Fruit fly (Drosophila melanogaster) whole organism, embryonic: ENCODE results near the gene Ire1.

ENCODE experiments used
- Bdp1 ChIP-seq: fragments of 200-800 bp; sonication (Bioruptor generic); optimal IDR thresholded peaks from 3 replicates; lab custom pipeline; 2016; ENCODE audit warnings: missing biosample characterization, missing genetic modification characterization
- CG10267 ChIP-seq: fragments of 200-800 bp; sonication (Bioruptor generic); optimal IDR thresholded peaks from 2 replicates; lab custom pipeline; 2018; ENCODE audit warnings: missing biosample characterization, mild to moderate bottlenecking, missing genetic modification characterization, moderate library complexity
- CG11085 ChIP-seq: fragments of 200-800 bp; sonication (Bioruptor generic); IDR thresholded peaks from 2 replicates; pipeline ENCODE4 v1.3.6; 2022; ENCODE audit warnings: missing biosample characterization, missing genetic modification characterization
- CG12219 ChIP-seq: fragments of 200-800 bp; sonication (Bioruptor generic); optimal IDR thresholded peaks from 3 replicates; lab custom pipeline; 2018; ENCODE audit warnings: missing biosample characterization, mild to moderate bottlenecking, missing genetic modification characterization
- CG13296 ChIP-seq: fragments of 200-800 bp; sonication (Bioruptor generic); optimal IDR thresholded peaks from 3 replicates; lab custom pipeline; 2018; ENCODE audit warnings: missing biosample characterization, mild to moderate bottlenecking, missing genetic modification characterization
- CG14965 ChIP-seq: fragments of 200-800 bp; sonication (Bioruptor generic); optimal IDR thresholded peaks from 2 replicates; lab custom pipeline; 2016; ENCODE audit warnings: missing biosample characterization, missing genetic modification characterization, borderline replicate concordance
- CG15011 ChIP-seq: fragments of 200-800 bp; sonication (Bioruptor generic); optimal IDR thresholded peaks from 3 replicates; lab custom pipeline; 2018; ENCODE audit warnings: missing biosample characterization, mild to moderate bottlenecking, missing genetic modification characterization
- CG17385 ChIP-seq: fragments of 200-800 bp; sonication (Bioruptor generic); optimal IDR thresholded peaks from 3 replicates; lab custom pipeline; 2018; ENCODE audit warnings: missing biosample characterization, mild to moderate bottlenecking, missing genetic modification characterization
- CG17912 ChIP-seq: fragments of 200-800 bp; sonication (Bioruptor generic); optimal IDR thresholded peaks from 2 replicates; lab custom pipeline; 2018; ENCODE audit warnings: missing biosample characterization, mild to moderate bottlenecking, missing genetic modification characterization
- CG2120 ChIP-seq: fragments of 200-800 bp; sonication (Bioruptor generic); optimal IDR thresholded peaks from 3 replicates; lab custom pipeline; 2016; ENCODE audit warnings: missing biosample characterization, missing genetic modification characterization
- CG3163 ChIP-seq: fragments of 200-800 bp; sonication (Bioruptor generic); optimal IDR thresholded peaks from 3 replicates; lab custom pipeline; 2016; ENCODE audit warnings: missing biosample characterization, missing genetic modification characterization
- CG32767 ChIP-seq: fragments of 200-800 bp; sonication (Bioruptor generic); IDR thresholded peaks from 2 replicates; pipeline ENCODE4 v1.3.6; 2022; ENCODE audit warnings: missing biosample characterization, missing genetic modification characterization
- CG8089 ChIP-seq: fragments of 200-800 bp; sonication (Bioruptor generic); optimal IDR thresholded peaks from 3 replicates; lab custom pipeline; 2016; ENCODE audit warnings: missing biosample characterization, missing genetic modification characterization
- CG8388 ChIP-seq: fragments of 200-800 bp; sonication (Bioruptor generic); optimal IDR thresholded peaks from 2 replicates; lab custom pipeline; 2019; ENCODE audit warnings: missing biosample characterization, mild to moderate bottlenecking, missing genetic modification characterization, moderate library complexity
- CG8924 ChIP-seq: fragments of 200-800 bp; optimal IDR thresholded peaks from 3 replicates; lab custom pipeline; 2019; ENCODE audit warnings: missing biosample characterization, mild to moderate bottlenecking, missing genetic modification characterization, moderate library complexity
- CG9437 ChIP-seq: fragments of 200-800 bp; sonication (Bioruptor generic); optimal IDR thresholded peaks from 2 replicates; lab custom pipeline; 2018; ENCODE audit warnings: missing biosample characterization, mild to moderate bottlenecking, missing genetic modification characterization
- CTCF ChIP-seq: fragments of 200-800 bp; sonication (Bioruptor generic); optimal IDR thresholded peaks from 2 replicates; lab custom pipeline; 2017; ENCODE audit warnings: missing biosample characterization, mild to moderate bottlenecking, missing genetic modification characterization, moderate library complexity
- Chrac-16 ChIP-seq: fragments of 200-800 bp; sonication (Bioruptor generic); optimal IDR thresholded peaks from 3 replicates; lab custom pipeline; 2016; ENCODE audit warnings: missing biosample characterization, missing genetic modification characterization
- CoRest ChIP-seq: fragments of 200-800 bp; sonication (Bioruptor generic); optimal IDR thresholded peaks from 3 replicates; lab custom pipeline; 2018; ENCODE audit warnings: missing biosample characterization, mild to moderate bottlenecking, missing genetic modification characterization, moderate library complexity
- Dek ChIP-seq: fragments of 200-800 bp; sonication (Bioruptor generic); optimal IDR thresholded peaks from 3 replicates; lab custom pipeline; 2019; ENCODE audit warnings: missing biosample characterization, mild to moderate bottlenecking, missing genetic modification characterization, moderate library complexity
- Dref ChIP-seq: fragments of 200-800 bp; sonication (Bioruptor generic); IDR thresholded peaks from 2 replicates; pipeline ENCODE4 v1.3.6; 2022; ENCODE audit warnings: missing biosample characterization, missing genetic modification characterization
- E2f2 ChIP-seq: fragments of 200-800 bp; sonication (Bioruptor generic); IDR thresholded peaks from 2 replicates; pipeline ENCODE4 v1.3.6; 2022; ENCODE audit warnings: missing biosample characterization, missing genetic modification characterization
- HLH54F ChIP-seq: fragments of 200-800 bp; sonication (Bioruptor generic); optimal IDR thresholded peaks from 3 replicates; lab custom pipeline; 2016; ENCODE audit warnings: missing biosample characterization, missing genetic modification characterization
- HLHmδ ChIP-seq: fragments of 200-800 bp; sonication (Bioruptor generic); optimal IDR thresholded peaks from 2 replicates; lab custom pipeline; 2018; ENCODE audit warnings: missing biosample characterization, mild to moderate bottlenecking, missing genetic modification characterization, moderate library complexity
- Hr39 ChIP-seq: fragments of >200 bp; optimal IDR thresholded peaks from 2 replicates; lab custom pipeline; 2017
- Mad ChIP-seq: fragments of 200-800 bp; sonication (Bioruptor generic); optimal IDR thresholded peaks from 2 replicates; lab custom pipeline; 2016; ENCODE audit warnings: missing biosample characterization, missing genetic modification characterization
- Nf-YA ChIP-seq: fragments of 200-800 bp; sonication (Bioruptor generic); IDR thresholded peaks from 2 replicates; pipeline ENCODE4 v1.3.6; 2022; ENCODE audit warnings: missing biosample characterization, missing genetic modification characterization
- Optix ChIP-seq: fragments of 200-800 bp; sonication (Bioruptor generic); IDR thresholded peaks from 3 replicates; pipeline ENCODE4 v1.3.6; 2022; ENCODE audit warnings: missing biosample characterization, missing genetic modification characterization
- Six4 ChIP-seq: fragments of 200-800 bp; sonication (Bioruptor generic); optimal IDR thresholded peaks from 2 replicates; lab custom pipeline; 2016; ENCODE audit warnings: missing biosample characterization, missing genetic modification characterization
- Sry-β ChIP-seq: fragments of 200-800 bp; sonication (Bioruptor generic); optimal IDR thresholded peaks from 2 replicates; lab custom pipeline; 2018; ENCODE audit warnings: missing biosample characterization, mild to moderate bottlenecking, missing genetic modification characterization, moderate library complexity
- YL-1 ChIP-seq: fragments of 200-800 bp; sonication (Bioruptor generic); optimal IDR thresholded peaks from 3 replicates; lab custom pipeline; 2017; ENCODE audit warnings: missing biosample characterization, mild to moderate bottlenecking, missing genetic modification characterization
- aop ChIP-seq: fragments of 200-800 bp; sonication (Bioruptor generic); IDR thresholded peaks from 2 replicates; pipeline ENCODE4 v1.3.6; 2022; ENCODE audit warnings: missing biosample characterization, missing genetic modification characterization
- ase ChIP-seq: fragments of 200-800 bp; sonication (Bioruptor generic); IDR thresholded peaks from 3 replicates; pipeline ENCODE4 v1.3.6; 2022; ENCODE audit warnings: missing biosample characterization, missing genetic modification characterization
- bab2 ChIP-seq: fragments of 200-800 bp; sonication (Bioruptor generic); optimal IDR thresholded peaks from 2 replicates; lab custom pipeline; 2016; ENCODE audit warnings: missing biosample characterization, missing genetic modification characterization
- caup ChIP-seq: fragments of 200-800 bp; sonication (Bioruptor generic); optimal IDR thresholded peaks from 3 replicates; lab custom pipeline; 2017; ENCODE audit warnings: missing biosample characterization, mild to moderate bottlenecking, missing genetic modification characterization, moderate library complexity; ENCODE audit not compliant: severe bottlenecking
- chif ChIP-seq, 2 experiments: fragments of 200-800 bp; sonication (Bioruptor generic); optimal IDR thresholded peaks; 3 replicates each; lab custom pipeline; 2016; ENCODE audit warnings: missing biosample characterization in 2 of 2, missing genetic modification characterization in 2 of 2
- disco-r ChIP-seq: fragments of 200-800 bp; sonication (Bioruptor generic); optimal IDR thresholded peaks from 2 replicates; lab custom pipeline; 2016; ENCODE audit warnings: missing biosample characterization, missing genetic modification characterization
- dm ChIP-seq: fragments of 200-800 bp; sonication (Bioruptor generic); optimal IDR thresholded peaks from 3 replicates; lab custom pipeline; 2016; ENCODE audit warnings: missing biosample characterization, missing genetic modification characterization
- gce ChIP-seq: fragments of 200-800 bp; sonication (Bioruptor generic); IDR thresholded peaks from 3 replicates; pipeline ENCODE4 v1.3.6; 2022; ENCODE audit warnings: missing biosample characterization, missing genetic modification characterization
- gcm ChIP-seq: fragments of 200-800 bp; sonication (Bioruptor generic); optimal IDR thresholded peaks from 2 replicates; lab custom pipeline; 2019; ENCODE audit warnings: missing biosample characterization, mild to moderate bottlenecking, missing genetic modification characterization, moderate library complexity
- grn ChIP-seq: fragments of 200-800 bp; sonication (Bioruptor generic); optimal IDR thresholded peaks from 3 replicates; lab custom pipeline; 2017; ENCODE audit warnings: missing biosample characterization, missing genetic modification characterization
- lab ChIP-seq: fragments of 200-800 bp; sonication (Bioruptor generic); optimal IDR thresholded peaks from 3 replicates; lab custom pipeline; 2017; ENCODE audit warnings: missing biosample characterization, missing genetic modification characterization, mild to moderate bottlenecking, moderate library complexity, missing genetic modification reagents
- mld ChIP-seq: fragments of 200-800 bp; sonication (Bioruptor generic); IDR thresholded peaks from 3 replicates; pipeline ENCODE4 v1.3.6; 2022; ENCODE audit warnings: missing biosample characterization, missing genetic modification characterization; ENCODE audit not compliant: partially characterized antibody
- nmo ChIP-seq: fragments of 200-800 bp; sonication (Bioruptor generic); optimal IDR thresholded peaks from 2 replicates; lab custom pipeline; 2018; ENCODE audit warnings: missing biosample characterization, mild to moderate bottlenecking, missing genetic modification characterization, moderate library complexity
- p53 ChIP-seq: fragments of 200-800 bp; sonication (Bioruptor generic); optimal IDR thresholded peaks from 2 replicates; lab custom pipeline; 2016; ENCODE audit warnings: missing biosample characterization, missing genetic modification characterization
- pnt ChIP-seq: fragments of 200-800 bp; sonication (Bioruptor generic); optimal IDR thresholded peaks from 3 replicates; lab custom pipeline; 2016; ENCODE audit warnings: missing biosample characterization, missing genetic modification characterization
- pros ChIP-seq: fragments of 200-800 bp; sonication (Bioruptor generic); optimal IDR thresholded peaks from 3 replicates; lab custom pipeline; 2019; ENCODE audit warnings: missing biosample characterization, mild to moderate bottlenecking, missing genetic modification characterization, moderate library complexity
- scrt ChIP-seq: fragments of 200-800 bp; sonication (Bioruptor generic); optimal IDR thresholded peaks from 2 replicates; lab custom pipeline; 2018; ENCODE audit warnings: missing biosample characterization, mild to moderate bottlenecking, missing genetic modification characterization, moderate library complexity
- sens-2 ChIP-seq: fragments of 200-800 bp; sonication (Bioruptor generic); IDR thresholded peaks from 2 replicates; pipeline ENCODE4 v1.3.6; 2022; ENCODE audit warnings: missing biosample characterization, missing genetic modification characterization
- tgo ChIP-seq: fragments of 200-800 bp; sonication (Bioruptor generic); IDR thresholded peaks from 3 replicates; pipeline ENCODE4 v1.3.6; 2022; ENCODE audit warnings: missing biosample characterization, missing genetic modification characterization
- tll ChIP-seq, 2 experiments: fragments of 200-800 bp in 1 of 2; fragments of >200 bp in 1 of 2; sonication (Bioruptor generic) in 1 of 2; optimal IDR thresholded peaks; 2 replicates each; lab custom pipeline; 2017 to 2019; ENCODE audit warnings: missing biosample characterization in 2 of 2, missing genetic modification characterization in 2 of 2, mild to moderate bottlenecking in 1 of 2, moderate library complexity in 1 of 2

Gene Ire1

DNA sequence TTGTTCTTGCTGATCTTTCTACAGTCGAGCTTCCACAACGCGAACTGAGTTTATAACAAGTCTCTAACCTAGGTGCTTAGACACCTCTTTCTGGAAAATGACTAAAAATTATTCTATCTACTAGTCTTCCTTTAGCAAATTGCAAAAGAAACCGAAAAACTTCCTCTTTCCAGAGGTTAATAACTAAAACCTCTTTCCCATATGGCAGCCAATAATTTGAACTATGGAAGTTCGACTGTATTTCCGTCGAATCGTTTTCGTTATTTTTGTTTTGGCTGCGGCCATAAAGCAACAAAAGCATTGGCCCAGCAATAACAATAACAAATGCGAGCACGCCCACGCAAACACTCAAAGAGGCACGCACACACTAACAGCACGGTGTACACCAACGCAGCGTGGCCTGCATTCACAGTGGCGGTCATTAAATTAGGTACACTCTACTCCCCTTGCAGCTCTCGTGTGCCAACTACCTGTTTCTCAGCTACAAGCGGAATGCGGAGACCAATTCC, 19.4 kb upstream of the Ire1 start (continued):
- peak; percentile 64 for TF ChIP-seq CG8924 (tag; lab: Kevin White, UChicago)
- no peak for TF ChIP-seq aop (GFP tag; lab: Robert Waterston, UW)
- 0 out of 2 replicates have a peak, but pooled peaks have one; percentile 21 for TF ChIP-seq E2f2 (GFP tag; lab: Robert Waterston, UW)
- TF ChIP-seq gce (GFP tag; lab: Robert Waterston, UW): peak; percentile 46; the same call in 1 of the 3 replicates
- TF ChIP-seq mld (GFP tag; lab: Robert Waterston, UW): no peak
- TF ChIP-seq p53: no peak
- no peak for TF ChIP-seq CG14965 (GFP tag; lab: Kevin White, UChicago)
- peak; percentile 1 for TF ChIP-seq pnt (GFP tag; lab: Kevin White, UChicago)
- 0 out of 2 replicates have a peak, but pooled peaks have one; percentile 29 for TF ChIP-seq Nf-YA (GFP tag; lab: Robert Waterston, UW)
- TF ChIP-seq CG8089 (GFP tag; lab: Kevin White, UChicago): no peak
- peak; percentile 12 for TF ChIP-seq disco-r
- TF ChIP-seq tgo (GFP tag; lab: Robert Waterston, UW): peak; percentile 55; the same call in 2 of the 3 replicates
- no peak for TF ChIP-seq ase
- TF ChIP-seq Six4 (GFP tag; lab: Kevin White, UChicago): no peak
- peak; percentile 64 for TF ChIP-seq CG9437 (GFP tag; lab: Kevin White, UChicago)
- TF ChIP-seq dm (GFP tag; lab: Kevin White, UChicago): peak; percentile 12
- TF ChIP-seq CG17912 (GFP tag; lab: Kevin White, UChicago): no peak
- TF ChIP-seq Hr39 (lab: Kevin White, UChicago): no peak
- 0 out of 3 replicates have a peak, but pooled peaks have one; percentile 26 for TF ChIP-seq Optix (GFP tag; lab: Robert Waterston, UW)
- TF ChIP-seq sens-2 (GFP tag; lab: Robert Waterston, UW): no peak
- TF ChIP-seq Dref (GFP tag; lab: Robert Waterston, UW): no peak
- TF ChIP-seq Mad: no peak
- TF ChIP-seq CG15011: peak; percentile 20
- peak; percentile 86 for TF ChIP-seq CG13296
- TF ChIP-seq nmo (GFP tag; lab: Kevin White, UChicago): peak; percentile 46
- peak; percentile 46 for TF ChIP-seq caup (GFP tag; lab: Kevin White, UChicago)
- peak; percentile 24 for TF ChIP-seq CG12219 (GFP tag; lab: Kevin White, UChicago)
- TF ChIP-seq Sry-β (GFP tag; lab: Kevin White, UChicago): no peak
- TF ChIP-seq CG10267 (tag; lab: Kevin White, UChicago): peak; percentile 12
- peak; percentile 58 for TF ChIP-seq scrt (GFP tag; lab: Kevin White, UChicago)
- peak; percentile 18 for TF ChIP-seq HLH54F (GFP tag; lab: Kevin White, UChicago)
- peak; percentile 73 for TF ChIP-seq CG17385 (GFP tag; lab: Kevin White, UChicago)
- TF ChIP-seq lab (GFP tag; lab: Kevin White, UChicago): peak; percentile 78
- no peak for TF ChIP-seq CG32767 (GFP tag; lab: Robert Waterston, UW)
- peak; percentile 31 for TF ChIP-seq CG3163 (GFP tag; lab: Kevin White, UChicago)
- peak; percentile 34 for TF ChIP-seq gcm (GFP tag; lab: Kevin White, UChicago)
- TF ChIP-seq grn (GFP tag; lab: Kevin White, UChicago): no peak
- TF ChIP-seq chif (GFP tag; optimal IDR thresholded peaks at IDR 0.05; lab: Kevin White, UChicago): peak; percentile 13 to 24
- no peak for TF ChIP-seq Chrac-16 (GFP tag; lab: Kevin White, UChicago)
- no peak for TF ChIP-seq YL-1
- TF ChIP-seq CTCF: no peak
- peak; percentile 63 for TF ChIP-seq CoRest (tag; lab: Kevin White, UChicago)
- TF ChIP-seq CG2120 (GFP tag; lab: Kevin White, UChicago): peak; percentile 59
- no peak for TF ChIP-seq pros
- peak; percentile 27 for TF ChIP-seq Dek
- TF ChIP-seq CG8388 (GFP tag; lab: Kevin White, UChicago): peak; percentile 40
- no peak for TF ChIP-seq tll (GFP tag; optimal IDR thresholded peaks at IDR 0.05; lab: Kevin White, UChicago)
- TF ChIP-seq bab2 (GFP tag; lab: Kevin White, UChicago): peak; percentile 29
- TF ChIP-seq Bdp1 (GFP tag; lab: Kevin White, UChicago): peak; percentile 19
- TF ChIP-seq CG11085 (GFP tag; lab: Robert Waterston, UW): no peak
- TF ChIP-seq HLHmδ (GFP tag; lab: Kevin White, UChicago): peak; percentile 31
